Fruit fly (Drosophila melanogaster) whole organism, adult: ENCODE data around the gene CG8369.

Experiments
- CG11617 ChIP-seq: fragments of 200-800 bp; sonication (Bioruptor generic); optimal IDR thresholded peaks from 2 replicates; lab custom pipeline; 2017; ENCODE audit warnings: mild to moderate bottlenecking, missing biosample characterization, missing genetic modification reagents, missing genetic modification characterization
- CG12768 ChIP-seq: fragments of 200-800 bp; sonication (Bioruptor generic); optimal IDR thresholded peaks from 2 replicates; lab custom pipeline; 2017; ENCODE audit warnings: missing biosample characterization, missing genetic modification characterization, mild to moderate bottlenecking, moderate library complexity, missing genetic modification reagents
- CG14711 ChIP-seq: fragments of 200-800 bp; sonication (Bioruptor generic); optimal IDR thresholded peaks from 2 replicates; lab custom pipeline; 2018; ENCODE audit warnings: missing biosample characterization, mild to moderate bottlenecking, missing genetic modification characterization, moderate library complexity
- CG1620 ChIP-seq: fragments of 200-800 bp; sonication (Bioruptor generic); optimal IDR thresholded peaks from 2 replicates; lab custom pipeline; 2016; ENCODE audit warnings: missing biosample characterization, missing genetic modification characterization
- CG33017 ChIP-seq: fragments of 200-800 bp; sonication (Bioruptor generic); optimal IDR thresholded peaks from 2 replicates; lab custom pipeline; 2018; ENCODE audit warnings: missing biosample characterization, mild to moderate bottlenecking, missing genetic modification characterization, moderate library complexity
- CG5204 ChIP-seq: fragments of 200-800 bp; sonication (Bioruptor generic); optimal IDR thresholded peaks from 2 replicates; lab custom pipeline; 2016; ENCODE audit warnings: missing biosample characterization, missing genetic modification characterization
- CG7045 ChIP-seq: fragments of 200-800 bp; sonication (Bioruptor generic); optimal IDR thresholded peaks from 2 replicates; lab custom pipeline; 2017; ENCODE audit warnings: missing biosample characterization, mild to moderate bottlenecking, missing genetic modification characterization
- CG7101 ChIP-seq: fragments of 200-800 bp; sonication (Bioruptor generic); optimal IDR thresholded peaks from 2 replicates; lab custom pipeline; 2018; ENCODE audit warnings: missing biosample characterization, mild to moderate bottlenecking, missing genetic modification characterization, moderate library complexity
- Clk ChIP-seq: fragments of 200-800 bp; sonication (Bioruptor generic); optimal IDR thresholded peaks from 2 replicates; lab custom pipeline; 2017; ENCODE audit warnings: missing biosample characterization, missing genetic modification characterization
- Crg-1 ChIP-seq: fragments of 200-800 bp; sonication (Bioruptor generic); optimal IDR thresholded peaks from 2 replicates; lab custom pipeline; 2016; ENCODE audit warnings: missing biosample characterization, missing genetic modification characterization
- Hr96 ChIP-seq: fragments of 200-800 bp; sonication (Bioruptor generic); optimal IDR thresholded peaks from 2 replicates; lab custom pipeline; 2016; ENCODE audit warnings: missing biosample characterization, missing genetic modification characterization
- Mnt ChIP-seq: fragments of 200-800 bp; sonication (Bioruptor generic); optimal IDR thresholded peaks from 2 replicates; lab custom pipeline; 2016; ENCODE audit warnings: missing biosample characterization, mild to moderate bottlenecking, missing genetic modification characterization
- bab1 ChIP-seq: fragments of 200-800 bp; sonication (Bioruptor generic); optimal IDR thresholded peaks from 3 replicates; lab custom pipeline; 2019; ENCODE audit warnings: missing biosample characterization, mild to moderate bottlenecking, missing genetic modification characterization, moderate library complexity
- cic ChIP-seq: fragments of 200-800 bp; sonication (Bioruptor generic); optimal IDR thresholded peaks from 2 replicates; lab custom pipeline; 2017; ENCODE audit warnings: missing biosample characterization, mild to moderate bottlenecking, missing genetic modification characterization, moderate library complexity
- cnc ChIP-seq, 2 experiments: fragments of >200 bp; optimal IDR thresholded peaks; 2 replicates each; lab custom pipeline; 2017
- kay ChIP-seq: fragments of 200-800 bp; sonication (Bioruptor generic); peaks from one replicate; lab custom pipeline; 2016; ENCODE audit warnings: missing biosample characterization, missing genetic modification characterization, borderline replicate concordance
- ovo ChIP-seq: fragments of 200-800 bp; sonication (Bioruptor generic); optimal IDR thresholded peaks from 2 replicates; lab custom pipeline; 2016; ENCODE audit warnings: missing biosample characterization, missing genetic modification characterization
- pad ChIP-seq: fragments of 200-800 bp; sonication (Bioruptor generic); optimal IDR thresholded peaks from 3 replicates; lab custom pipeline; 2017; ENCODE audit warnings: missing biosample characterization, missing genetic modification characterization, mild to moderate bottlenecking, moderate library complexity, missing genetic modification reagents
- tj ChIP-seq: fragments of 200-800 bp; sonication (Bioruptor generic); optimal IDR thresholded peaks from 3 replicates; lab custom pipeline; 2017; ENCODE audit warnings: missing biosample characterization, mild to moderate bottlenecking, missing genetic modification characterization, moderate library complexity
- toe ChIP-seq: fragments of 200-800 bp; sonication (Bioruptor generic); optimal IDR thresholded peaks from 2 replicates; lab custom pipeline; 2016; ENCODE audit warnings: missing biosample characterization, missing genetic modification characterization

Gene CG8369

DNA sequence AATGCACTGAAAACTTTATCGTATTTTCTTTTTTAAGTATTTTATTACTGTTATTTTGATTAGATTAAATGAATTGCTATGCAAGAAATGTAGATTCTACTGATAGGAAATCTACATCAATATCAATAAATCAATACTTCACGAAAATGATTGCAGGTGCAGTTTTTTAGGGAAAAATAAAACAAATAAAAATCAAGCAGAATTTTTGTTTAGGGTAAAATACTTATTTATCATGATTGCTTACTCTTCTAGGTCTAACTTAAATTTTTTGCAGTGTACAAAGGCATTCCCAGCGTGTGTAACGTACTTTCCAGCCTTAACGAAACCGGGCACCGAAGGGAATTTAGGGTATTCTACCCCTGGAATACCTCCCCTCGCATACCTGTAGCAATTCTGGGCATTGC, 13.3 kb upstream of the CG8369 start:
- TF ChIP-seq Clk (GFP tag; lab: Kevin White, UChicago) (no peak), CG33017 (peak; percentile 6)

DNA sequence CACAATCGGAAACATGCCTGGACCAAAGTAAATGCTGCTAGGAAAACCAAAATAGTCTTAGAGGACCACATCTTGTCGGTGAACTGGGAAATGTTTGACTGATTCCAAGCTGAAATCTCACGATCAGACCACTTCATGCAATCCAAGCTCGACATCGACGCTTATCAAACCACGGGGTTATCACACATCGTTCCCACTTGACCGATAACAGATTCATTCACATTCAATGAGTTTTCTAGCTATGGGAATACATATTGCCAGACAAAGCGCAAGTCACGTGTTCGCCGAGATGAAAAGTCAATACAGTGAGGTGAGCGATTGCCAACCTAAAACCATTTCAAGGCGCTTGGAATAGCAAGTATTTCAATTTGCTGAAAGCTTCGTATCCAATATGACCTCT, 12.1 kb upstream of the CG8369 start:
- no peak for TF ChIP-seq CG5204 (GFP tag; lab: Kevin White, UChicago)
- TF ChIP-seq toe (GFP tag; lab: Kevin White, UChicago) = no peak
- TF ChIP-seq Mnt (GFP tag; lab: Kevin White, UChicago) = peak; percentile 17
- peak; percentile 94 for TF ChIP-seq cic (GFP tag; lab: Kevin White, UChicago)

DNA sequence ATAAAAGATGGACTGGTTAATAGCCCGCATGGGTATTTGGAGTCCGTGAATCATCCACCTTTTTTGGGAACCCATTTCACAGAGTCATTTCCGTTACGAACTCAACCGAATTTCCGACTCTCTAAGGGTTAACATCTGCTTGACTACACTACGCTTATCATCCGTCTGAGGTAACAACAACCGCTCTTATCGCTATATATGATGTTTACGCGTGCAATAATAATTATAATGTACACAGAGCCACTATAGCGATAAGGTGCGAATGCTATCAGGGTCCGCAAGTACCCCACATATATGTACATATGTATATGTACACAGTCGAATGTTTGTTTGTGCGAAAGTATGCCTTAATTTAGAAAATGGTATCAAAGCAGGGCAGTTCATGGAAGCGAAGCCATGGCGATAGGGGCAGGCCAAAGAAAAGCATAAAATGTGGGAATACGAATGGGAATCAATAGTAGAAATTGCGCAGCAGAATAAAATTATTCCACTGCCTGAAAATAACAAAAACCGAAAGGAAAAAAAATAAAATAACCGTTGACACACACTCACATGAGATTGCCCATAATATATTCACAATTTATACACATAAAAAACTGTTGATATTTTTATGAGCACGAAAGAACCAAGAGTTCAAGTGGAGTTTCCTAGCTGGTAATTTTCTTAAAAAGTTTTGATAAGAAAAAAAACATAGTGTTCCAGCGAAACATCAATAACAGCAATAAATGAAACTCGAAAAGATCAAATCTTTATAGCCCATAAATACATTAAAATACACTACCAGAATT, 11.2 kb upstream of the CG8369 start:
- TF ChIP-seq CG7045 (GFP tag; lab: Kevin White, UChicago) (peak; percentile 80), pad (GFP tag; lab: Kevin White, UChicago) (peak; percentile 70), CG1620 (peak; percentile 70), ovo (GFP tag; lab: Kevin White, UChicago) (peak; percentile 93), Crg-1 (GFP tag; lab: Kevin White, UChicago) (peak; percentile 94), bab1 (GFP tag; lab: Kevin White, UChicago) (peak; percentile 57), CG7101 (tag; lab: Kevin White, UChicago) (peak; percentile 87), Clk (GFP tag; lab: Kevin White, UChicago) (peak; percentile 42), CG5204 (GFP tag; lab: Kevin White, UChicago) (no peak), tj (GFP tag; lab: Kevin White, UChicago) (peak; percentile 65), toe (GFP tag; lab: Kevin White, UChicago) (peak; percentile 56), CG11617 (peak; percentile 84), cic (GFP tag; lab: Kevin White, UChicago) (peak; percentile 98), kay (GFP tag; lab: Kevin White, UChicago) (peak; percentile 98), CG12768 (GFP tag; lab: Kevin White, UChicago) (peak; percentile 93), Mnt (GFP tag; lab: Kevin White, UChicago) (peak; percentile 91), Hr96 (GFP tag; lab: Kevin White, UChicago) (no peak), cnc (optimal IDR thresholded peaks at IDR 0.05; lab: Kevin White, UChicago) (no peak), CG33017 (peak; percentile 91), CG14711 (peak; percentile 57)

DNA sequence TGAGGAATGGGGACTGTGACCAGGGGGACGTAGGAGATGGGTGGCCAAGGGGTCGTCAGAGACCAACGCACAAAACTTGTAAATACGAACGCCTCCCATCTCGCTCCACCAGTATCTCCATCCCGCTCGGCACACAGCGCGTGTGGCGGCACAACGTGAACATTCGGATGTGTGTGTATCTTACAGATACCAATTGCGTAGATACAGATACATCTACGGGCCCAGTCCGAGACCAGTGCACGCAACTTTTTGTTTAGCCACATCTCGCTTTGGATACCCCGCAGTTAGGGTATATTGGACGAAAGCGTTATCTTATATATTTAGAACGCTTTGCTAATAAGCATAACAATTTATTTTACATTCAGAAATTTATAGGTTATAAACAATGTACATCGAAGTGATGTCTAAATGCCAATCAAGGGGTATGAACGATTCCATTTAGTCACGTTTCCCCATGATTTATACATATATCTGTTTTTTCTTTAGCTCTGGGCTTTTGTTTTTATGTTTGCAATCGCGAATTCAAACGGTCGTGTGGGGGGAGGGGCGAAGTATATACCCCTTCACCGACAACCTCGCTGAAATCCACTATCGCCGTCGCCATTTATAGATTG, 10.4 kb upstream of the CG8369 start:
- peak; percentile 92 for TF ChIP-seq kay (GFP tag; lab: Kevin White, UChicago)
- TF ChIP-seq CG14711 = peak; percentile 86
- peak; percentile 42 for TF ChIP-seq toe (GFP tag; lab: Kevin White, UChicago)
- peak; percentile 74 for TF ChIP-seq pad (GFP tag; lab: Kevin White, UChicago)
- TF ChIP-seq Hr96 (GFP tag; lab: Kevin White, UChicago) = peak; percentile 56
- TF ChIP-seq bab1 (GFP tag; lab: Kevin White, UChicago) = peak; percentile 43
- peak; percentile 79 for TF ChIP-seq cic (GFP tag; lab: Kevin White, UChicago)
- peak; percentile 91 for TF ChIP-seq CG7045 (GFP tag; lab: Kevin White, UChicago)
- peak; percentile 31 for TF ChIP-seq ovo (GFP tag; lab: Kevin White, UChicago)
- peak; percentile 68 for TF ChIP-seq Crg-1 (GFP tag; lab: Kevin White, UChicago)
- peak; percentile 70 for TF ChIP-seq CG11617
- TF ChIP-seq Clk (GFP tag; lab: Kevin White, UChicago) = peak; percentile 65
- no peak for TF ChIP-seq CG1620
- TF ChIP-seq CG5204 (GFP tag; lab: Kevin White, UChicago) = no peak
- TF ChIP-seq tj (GFP tag; lab: Kevin White, UChicago) = no peak
- TF ChIP-seq CG12768 (GFP tag; lab: Kevin White, UChicago) = peak; percentile 81
- TF ChIP-seq cnc (optimal IDR thresholded peaks at IDR 0.05; lab: Kevin White, UChicago) = no peak
- TF ChIP-seq Mnt (GFP tag; lab: Kevin White, UChicago) = peak; percentile 45
- peak; percentile 94 for TF ChIP-seq CG33017
- peak; percentile 91 for TF ChIP-seq CG7101 (tag; lab: Kevin White, UChicago)

DNA sequence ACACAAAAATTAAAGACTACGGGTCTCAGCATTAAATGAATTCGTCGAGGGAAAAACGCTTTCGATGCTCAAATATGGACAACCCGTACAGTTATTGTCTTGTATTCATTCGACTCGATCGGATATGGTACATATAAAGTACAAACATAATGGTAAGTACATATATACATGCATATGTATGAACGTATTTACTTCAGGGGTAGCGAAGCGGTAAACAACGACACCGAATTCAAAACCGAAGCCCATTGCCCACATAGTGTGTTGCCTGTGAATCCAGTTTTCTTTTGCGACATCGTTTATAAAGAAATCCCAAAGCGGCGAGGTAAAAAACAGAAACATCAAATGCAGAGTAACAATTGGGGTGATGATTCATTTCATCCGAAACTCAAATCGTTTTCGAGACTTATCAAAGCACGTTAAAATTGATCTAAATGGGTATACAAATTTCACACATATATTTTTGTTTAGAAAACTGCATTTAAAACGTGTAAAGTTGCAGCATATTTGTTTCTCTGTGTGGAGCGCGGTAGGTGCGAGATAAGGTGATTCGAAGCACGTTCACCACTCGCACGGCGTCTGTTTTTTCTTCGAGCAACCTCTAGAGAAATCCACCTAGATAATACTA, 9.4 kb upstream of the CG8369 start:
- TF ChIP-seq CG14711 (peak; percentile 12), tj (GFP tag; lab: Kevin White, UChicago) (peak; percentile 94), Hr96 (GFP tag; lab: Kevin White, UChicago) (no peak), kay (GFP tag; lab: Kevin White, UChicago) (peak; percentile 81), pad (GFP tag; lab: Kevin White, UChicago) (no peak), toe (GFP tag; lab: Kevin White, UChicago) (no peak), CG33017 (no peak), Crg-1 (GFP tag; lab: Kevin White, UChicago) (no peak), cic (GFP tag; lab: Kevin White, UChicago) (no peak), CG7101 (tag; lab: Kevin White, UChicago) (no peak), CG7045 (GFP tag; lab: Kevin White, UChicago) (peak; percentile 9)
